Worm (Caenorhabditis elegans): Measurements from ENCODE around the gene Y45G5AL.1.

The Y45G5AL.1 gene

DNA sequence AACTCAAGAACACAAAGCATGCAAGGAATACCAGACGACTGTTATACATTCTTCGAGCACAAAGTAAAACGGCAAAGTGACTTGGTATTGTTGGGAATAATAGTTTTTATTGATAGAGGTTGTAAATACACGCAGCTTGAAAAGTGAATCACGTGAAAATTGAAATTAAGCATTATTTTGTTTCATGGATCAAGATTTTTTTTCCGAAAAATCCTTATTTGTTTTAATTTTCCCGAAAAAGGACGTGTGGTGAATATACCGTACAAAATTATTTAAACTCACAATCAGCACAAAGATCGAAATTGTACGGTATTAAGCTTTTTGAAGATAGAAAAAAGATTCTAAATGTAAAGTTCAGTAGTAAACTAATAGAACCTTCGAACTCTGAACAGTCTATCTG lies 34.4 kb upstream of the Y45G5AL.1 start, which contains the start of gene clc-18:
clc-18 (minus strand) TSS at position 101 of the 400 bp plus-strand sequence.
- TF ChIP-seq K02D7.2 (tag; optimal IDR thresholded peaks at IDR 0.05) (no peak), hlh-13 (GFP tag; optimal IDR thresholded peaks at IDR 0.05) (no peak), elt-4 (tag; optimal IDR thresholded peaks at IDR 0.05) (no peak), ceh-22 (tag; optimal IDR thresholded peaks at IDR 0.05) (no peak), lim-6 (tag; optimal IDR thresholded peaks at IDR 0.05) (no peak), ceh-18 (tag; optimal IDR thresholded peaks at IDR 0.05) (no peak), hlh-8 (tag; optimal IDR thresholded peaks at IDR 0.05) (no peak), ceh-6 (GFP tag; optimal IDR thresholded peaks at IDR 0.05) (no peak), pax-1 (tag; optimal IDR thresholded peaks at IDR 0.05) (no peak)

DNA sequence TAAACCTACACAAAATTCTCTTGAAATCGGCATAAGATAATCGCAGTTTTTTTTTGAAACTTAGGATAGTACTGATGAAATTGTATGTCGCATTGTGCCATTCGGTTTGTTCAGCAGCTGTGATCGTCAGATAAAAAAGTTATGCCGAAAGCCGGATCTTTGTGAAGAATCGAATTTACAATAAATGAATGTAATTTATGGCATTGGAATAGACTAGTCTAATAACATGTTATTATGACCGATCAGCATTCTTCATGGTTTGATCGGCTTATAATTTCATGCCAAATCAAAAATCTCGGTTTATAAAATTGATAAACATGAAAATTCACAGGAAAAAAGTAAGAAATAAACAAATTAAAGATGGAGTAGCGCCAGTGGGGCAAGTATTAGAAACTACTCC lies 31.8 kb upstream of the Y45G5AL.1 start, which contains the start of gene srw-134:
srw-134 (minus strand) TSS at position 101 of the 400 bp plus-strand sequence.
- TF ChIP-seq ttx-3 (tag; optimal IDR thresholded peaks at IDR 0.05) (no peak), F13H6.1 (tag; optimal IDR thresholded peaks at IDR 0.05) (no peak), ceh-19 (GFP tag; optimal IDR thresholded peaks at IDR 0.05) (no peak), ceh-31 (tag; optimal IDR thresholded peaks at IDR 0.05) (no peak), ceh-14 (tag; optimal IDR thresholded peaks at IDR 0.05) (no peak), ama-1 (optimal IDR thresholded peaks at IDR 0.05) (no peak), ceh-45 (GFP tag; IDR thresholded peaks at IDR 0.05) (no peak), lim-6 (tag; optimal IDR thresholded peaks at IDR 0.05) (no peak), sox-4 (tag; optimal IDR thresholded peaks at IDR 0.05) (no peak), unc-55 (GFP tag; optimal IDR thresholded peaks at IDR 0.05) (no peak), pros-1 (tag; optimal IDR thresholded peaks at IDR 0.05) (no peak), Y22D7AL.16 (tag; optimal IDR thresholded peaks at IDR 0.05) (no peak), pqm-1 (tag; optimal IDR thresholded peaks at IDR 0.05) (no peak), ceh-24 (tag; optimal IDR thresholded peaks at IDR 0.05) (no peak), fkh-10 (GFP tag; optimal IDR thresholded peaks at IDR 0.05) (no peak), nhr-11 (tag; optimal IDR thresholded peaks at IDR 0.05) (no peak), sdc-2 (tag; optimal IDR thresholded peaks at IDR 0.05) (no peak), rnt-1 (tag; optimal IDR thresholded peaks at IDR 0.05) (no peak)

- no peak for TF ChIP-seq pag-3 (tag; optimal IDR thresholded peaks at IDR 0.05; ENCODE audit: borderline replicate concordance)
- no peak for TF ChIP-seq gmeb-2 (tag; optimal IDR thresholded peaks at IDR 0.05)
- no peak for TF ChIP-seq ets-4 (tag; optimal IDR thresholded peaks at IDR 0.05)
- no peak for TF ChIP-seq ceh-45 (GFP tag; IDR thresholded peaks at IDR 0.05)
- TF ChIP-seq hlh-13 (GFP tag; optimal IDR thresholded peaks at IDR 0.05) = no peak
- no peak for TF ChIP-seq madf-2 (tag; optimal IDR thresholded peaks at IDR 0.05)
- no peak for TF ChIP-seq mec-3 (tag; optimal IDR thresholded peaks at IDR 0.05; ENCODE audit: borderline replicate concordance)
- no peak for TF ChIP-seq Y22D7AL.16 (tag; optimal IDR thresholded peaks at IDR 0.05)
- no peak for TF ChIP-seq nhr-232 (tag; optimal IDR thresholded peaks at IDR 0.05)
- no peak for TF ChIP-seq T23F11.4 (GFP tag; optimal IDR thresholded peaks at IDR 0.05)
- no peak for TF ChIP-seq odd-2 (tag; optimal IDR thresholded peaks at IDR 0.05)
- no peak for TF ChIP-seq ama-1 (optimal IDR thresholded peaks at IDR 0.05)
- TF ChIP-seq dmd-4 (tag; optimal IDR thresholded peaks at IDR 0.05; ENCODE audit: borderline replicate concordance) = no peak
- no peak for TF ChIP-seq eyg-1 (tag; optimal IDR thresholded peaks at IDR 0.05)
- no peak for TF ChIP-seq ceh-30 (tag; optimal IDR thresholded peaks at IDR 0.05)
Observed at ce11 chrV:4114627-4115026, 29.7 kb upstream of the Y45G5AL.1 start, which contains the start of gene srw-133. srw-133 (minus strand) TSS chrV:4114727.

DNA sequence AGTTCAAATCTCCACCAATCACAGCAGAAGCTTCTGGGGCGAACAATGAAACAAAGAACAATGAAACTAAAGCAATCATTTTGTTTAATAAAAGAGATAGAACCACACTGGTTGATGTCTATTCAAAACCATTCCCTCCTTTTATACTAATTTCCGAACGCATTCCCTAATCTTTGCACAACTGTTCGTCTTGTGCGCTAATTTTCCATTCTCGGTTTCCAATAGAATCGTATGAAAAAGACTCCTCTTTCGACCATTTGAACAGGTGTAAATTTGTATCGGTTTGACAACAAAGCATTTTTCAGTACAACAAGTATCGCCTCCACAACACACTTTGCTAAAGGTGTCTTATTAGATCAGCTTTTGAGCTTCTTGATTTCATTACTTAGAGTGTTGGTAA lies 28.2 kb upstream of the Y45G5AL.1 start, which contains the start of gene T05B4.8:
T05B4.8 (minus strand) TSS at position 101 of the 400 bp plus-strand sequence.
- TF ChIP-seq gmeb-2 (tag; optimal IDR thresholded peaks at IDR 0.05) (no peak), pat-9 (tag; optimal IDR thresholded peaks at IDR 0.05) (no peak), T23F11.4 (GFP tag; optimal IDR thresholded peaks at IDR 0.05) (no peak), ets-4 (tag; optimal IDR thresholded peaks at IDR 0.05) (no peak), tbx-2 (tag; optimal IDR thresholded peaks at IDR 0.05) (no peak), K09A11.1 (tag; optimal IDR thresholded peaks at IDR 0.05; ENCODE audit: insufficient read depth) (no peak), lin-11 (tag; optimal IDR thresholded peaks at IDR 0.05) (no peak), che-1 (tag; optimal IDR thresholded peaks at IDR 0.05) (no peak), ztf-16 (tag; optimal IDR thresholded peaks at IDR 0.05) (no peak), hlh-30 (tag; optimal IDR thresholded peaks at IDR 0.05; ENCODE audit: insufficient read depth) (no peak), hlh-15 (tag; optimal IDR thresholded peaks at IDR 0.05) (no peak), unc-42 (tag; optimal IDR thresholded peaks at IDR 0.05) (no peak), unc-86 (tag; optimal IDR thresholded peaks at IDR 0.05) (no peak), ref-2 (tag; optimal IDR thresholded peaks at IDR 0.05) (no peak), ceh-30 (tag; optimal IDR thresholded peaks at IDR 0.05) (no peak), lim-6 (tag; optimal IDR thresholded peaks at IDR 0.05) (no peak), ahr-1 (tag; optimal IDR thresholded peaks at IDR 0.05) (no peak), unc-55 (GFP tag; optimal IDR thresholded peaks at IDR 0.05) (no peak), ceh-6 (GFP tag; optimal IDR thresholded peaks at IDR 0.05) (no peak)

Measured in whole organism, late embryonic.